Fruit fly (Drosophila melanogaster) whole organism: ENCODE data around the gene CG32243.

ENCODE experiments used
- CG8478 ChIP-seq: fragments of >200 bp; optimal IDR thresholded peaks from 2 replicates; lab custom pipeline; 2018; ENCODE audit warnings: inconsistent platforms
- Dll ChIP-seq: fragments of >200 bp; optimal IDR thresholded peaks from 2 replicates; lab custom pipeline; 2017
- EcR ChIP-seq, 2 experiments: fragments of >200 bp; optimal IDR thresholded peaks; 2 replicates each; lab custom pipeline; 2017; ENCODE audit warnings: missing biosample characterization in 2 of 2, missing genetic modification characterization in 2 of 2, missing genetic modification reagents in 2 of 2
- pan ChIP-seq: fragments of >200 bp; optimal IDR thresholded peaks from 2 replicates; lab custom pipeline; 2017
- psq ChIP-seq: fragments of >200 bp; optimal IDR thresholded peaks from 2 replicates; lab custom pipeline; 2017
- usp ChIP-seq: fragments of >200 bp; optimal IDR thresholded peaks from 2 replicates; lab custom pipeline; 2017; ENCODE audit warnings: missing biosample characterization, missing genetic modification characterization, mixed read lengths

Gene CG32243

DNA sequence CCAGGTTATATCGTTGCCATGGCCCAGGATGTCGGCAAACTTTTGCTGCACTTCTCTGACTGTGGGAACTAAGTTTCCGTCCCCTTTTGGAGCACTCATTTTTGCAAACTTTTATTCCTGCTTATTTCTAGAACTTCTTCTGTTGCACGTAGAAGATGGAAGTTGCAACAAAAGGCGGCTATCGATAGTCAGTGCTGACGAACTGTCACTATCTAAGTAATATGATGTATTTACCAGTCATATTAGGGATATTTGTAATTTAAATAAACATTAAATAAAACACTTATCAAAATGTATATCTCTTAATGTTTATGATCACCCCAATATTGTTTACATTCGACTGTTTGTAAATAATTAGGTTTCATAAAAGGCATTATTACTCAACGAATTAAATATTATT is at the start of gene CG32243:
Gene CG32243 (minus strand): TSS at position 175 of the 400 bp plus-strand sequence.
- TF ChIP-seq EcR (GFP tag; optimal IDR thresholded peaks at IDR 0.05; lab: Kevin White, UChicago) (no peak), CG8478 (lab: Kevin White, UChicago) (no peak), Dll (lab: Kevin White, UChicago) (no peak), psq (no peak), usp (no peak)

DNA sequence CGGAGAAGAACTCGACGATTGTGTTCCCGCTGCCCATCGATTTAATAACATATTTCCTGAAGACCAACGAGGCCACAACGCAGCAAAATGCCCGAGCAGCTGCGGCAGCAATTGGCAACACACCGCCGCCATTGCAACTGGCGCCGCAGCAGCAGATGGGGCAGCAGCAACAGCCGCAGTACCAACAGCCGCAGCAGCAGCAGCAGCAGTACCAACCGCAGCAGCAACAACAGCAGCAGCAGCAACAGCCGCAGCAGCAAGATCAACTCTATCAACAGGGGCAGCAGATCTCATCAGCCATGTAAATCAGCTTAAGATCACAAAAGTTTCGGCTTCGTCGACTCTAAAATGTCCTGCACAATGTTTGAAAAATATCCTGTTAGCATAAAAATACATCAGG is 49.0 kb upstream of the CG32243 start:
- no peak for TF ChIP-seq EcR (GFP tag; optimal IDR thresholded peaks at IDR 0.05; lab: Kevin White, UChicago)
- no peak for TF ChIP-seq psq
- TF ChIP-seq pan (lab: Kevin White, UChicago) = no peak
- TF ChIP-seq CG8478 (lab: Kevin White, UChicago) = no peak

DNA sequence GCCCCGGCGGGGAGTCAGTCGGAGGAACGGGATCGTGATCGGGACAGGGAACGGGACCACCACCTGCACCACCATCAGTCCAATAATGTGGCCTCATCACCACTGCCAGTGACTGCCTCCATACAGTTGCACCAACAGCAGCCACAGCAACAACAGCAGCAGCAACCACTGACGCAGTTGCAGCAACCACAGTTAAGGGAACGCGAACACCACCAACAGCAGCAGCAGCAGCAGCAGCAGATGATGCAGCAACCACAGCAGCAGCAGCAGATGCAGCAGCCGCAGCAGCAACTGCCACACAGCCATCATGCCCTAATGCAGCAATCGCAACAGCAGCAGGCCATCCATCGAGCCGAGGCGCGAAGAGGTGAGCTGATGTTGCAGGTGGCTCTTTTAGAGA is 34.3 kb upstream of the CG32243 start:
- TF ChIP-seq CG8478 (lab: Kevin White, UChicago) = no peak
- TF ChIP-seq Dll (lab: Kevin White, UChicago) = no peak
- no peak for TF ChIP-seq pan (lab: Kevin White, UChicago)
- TF ChIP-seq usp = no peak
- TF ChIP-seq EcR (GFP tag; optimal IDR thresholded peaks at IDR 0.05; lab: Kevin White, UChicago) = no peak
- TF ChIP-seq psq = no peak

DNA sequence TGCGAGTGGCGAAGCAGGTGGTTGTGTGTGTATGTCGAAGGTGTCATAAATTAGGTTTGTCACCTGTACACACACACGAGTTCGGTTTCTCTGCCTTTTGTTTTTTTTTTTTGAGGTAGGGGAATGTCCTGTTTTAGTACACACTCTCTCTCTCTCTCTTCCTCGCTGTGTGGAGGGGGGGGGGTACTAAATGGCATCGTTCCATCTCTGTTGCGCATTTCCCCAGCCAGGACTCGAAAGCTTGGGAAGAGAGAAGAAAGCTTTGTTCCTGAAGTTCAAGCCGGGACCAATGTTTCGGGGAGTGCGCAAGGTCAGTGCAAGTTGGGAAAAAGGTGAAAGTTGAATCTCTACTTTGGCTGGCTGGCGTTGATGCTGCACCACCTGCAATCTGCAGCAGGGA is 33.4 kb upstream of the CG32243 start:
- no peak for TF ChIP-seq usp
- TF ChIP-seq EcR (GFP tag; optimal IDR thresholded peaks at IDR 0.05; lab: Kevin White, UChicago) = no peak
- TF ChIP-seq CG8478 (lab: Kevin White, UChicago) = no peak
- TF ChIP-seq Dll (lab: Kevin White, UChicago) = no peak
- TF ChIP-seq pan (lab: Kevin White, UChicago) = no peak
- TF ChIP-seq psq = no peak

DNA sequence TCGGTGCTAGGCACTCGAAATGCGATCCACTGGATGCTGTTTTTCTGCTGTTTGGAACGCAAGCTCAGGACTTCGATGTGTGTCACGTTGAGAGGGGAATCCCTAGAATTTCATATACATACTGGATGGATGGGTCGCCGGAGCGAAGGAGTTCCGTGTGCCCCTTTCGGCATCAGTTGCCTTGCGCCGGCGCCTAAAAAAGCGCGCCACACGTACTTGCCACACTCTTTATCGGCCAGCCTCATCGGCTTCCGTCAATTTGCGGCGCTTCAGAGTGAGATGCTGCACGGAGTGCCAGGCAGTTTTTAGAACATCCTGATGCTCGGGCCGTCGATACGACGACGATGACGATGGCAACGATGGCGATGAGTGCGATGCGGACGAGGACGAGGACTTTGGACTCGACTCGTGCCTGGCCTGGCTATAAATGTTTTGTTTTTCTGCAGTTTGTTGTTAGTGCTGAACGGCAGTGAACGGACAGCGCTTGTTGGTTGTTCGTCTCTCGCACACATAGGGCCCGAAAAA is 15.8 kb upstream of the CG32243 start:
- TF ChIP-seq EcR (GFP tag; optimal IDR thresholded peaks at IDR 0.05; lab: Kevin White, UChicago) = no peak
- no peak for TF ChIP-seq usp
- TF ChIP-seq pan (lab: Kevin White, UChicago) = no peak

DNA sequence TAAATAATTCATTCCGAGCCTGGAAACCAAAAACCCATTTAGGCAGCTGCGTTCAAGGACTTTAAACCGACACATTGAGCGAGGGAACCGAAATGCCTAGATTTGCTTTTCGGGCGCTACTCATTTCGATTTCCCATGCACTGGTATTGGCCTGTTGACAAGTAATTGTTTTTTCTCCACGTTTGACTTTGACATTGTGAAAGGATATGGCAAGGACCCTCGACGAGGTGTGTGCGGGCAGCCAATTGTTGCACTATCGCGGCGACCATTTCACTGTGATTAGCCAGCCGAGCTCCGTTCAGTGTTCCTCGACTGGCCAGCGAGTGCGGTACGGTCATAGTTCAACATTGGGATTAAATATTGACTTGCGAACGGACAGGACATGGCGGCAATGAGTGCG is 14.7 kb upstream of the CG32243 start, which contains the start of gene CG42540:
Gene CG42540 (plus strand): TSS at position 301 of the 400 bp plus-strand sequence.
- TF ChIP-seq psq (no peak), usp (no peak), CG8478 (lab: Kevin White, UChicago) (no peak), Dll (lab: Kevin White, UChicago) (no peak), pan (lab: Kevin White, UChicago) (no peak), EcR (GFP tag; optimal IDR thresholded peaks at IDR 0.05; lab: Kevin White, UChicago) (no peak)

DNA sequence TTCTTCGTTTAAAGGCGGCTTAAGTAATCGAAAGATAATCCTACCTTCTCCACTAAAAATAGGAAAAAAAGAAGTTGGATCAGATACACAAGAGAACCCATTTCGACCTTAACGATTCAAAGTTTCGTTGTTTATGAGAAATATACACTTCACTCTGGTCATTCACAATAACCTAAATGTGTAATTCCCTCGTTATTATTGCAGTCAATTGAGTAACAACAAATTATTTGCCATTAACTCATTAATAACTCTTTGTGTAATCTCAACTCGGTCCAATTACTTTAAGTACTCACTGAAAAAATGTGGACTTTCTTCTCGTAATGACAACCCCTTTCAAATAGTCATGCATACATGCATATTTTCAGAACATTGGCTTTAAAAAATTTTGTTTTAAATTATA is 14.1 kb upstream of the CG32243 start, which contains the start of gene CG33777:
Gene CG33777 (minus strand): TSS at position 101 of the 400 bp plus-strand sequence.
- no peak for TF ChIP-seq usp
- no peak for TF ChIP-seq EcR (GFP tag; optimal IDR thresholded peaks at IDR 0.05; lab: Kevin White, UChicago)
- no peak for TF ChIP-seq psq
- no peak for TF ChIP-seq CG8478 (lab: Kevin White, UChicago)
- no peak for TF ChIP-seq pan (lab: Kevin White, UChicago)
- TF ChIP-seq Dll (lab: Kevin White, UChicago) = no peak

DNA sequence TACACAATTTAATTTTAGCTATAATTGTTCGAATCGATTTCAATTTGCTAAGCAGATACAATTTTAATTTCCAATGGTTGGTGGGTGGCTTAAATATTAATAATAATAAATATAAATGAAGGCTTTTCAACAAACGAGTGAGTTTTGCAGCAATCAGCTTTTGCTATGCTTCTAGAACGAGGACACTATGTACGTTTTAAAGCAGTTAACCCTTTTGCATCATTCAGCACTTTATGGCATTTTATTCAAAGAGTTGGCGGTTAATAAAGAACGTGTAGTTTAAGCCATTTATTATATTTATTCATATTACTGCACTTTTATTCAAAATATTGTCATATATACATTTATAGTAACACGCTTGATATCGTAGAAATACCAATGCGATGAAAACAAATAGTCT is 13.2 kb upstream of the CG32243 start:
- no peak for TF ChIP-seq psq
- TF ChIP-seq Dll (lab: Kevin White, UChicago) = no peak
- TF ChIP-seq EcR (GFP tag; optimal IDR thresholded peaks at IDR 0.05; lab: Kevin White, UChicago) = no peak
- no peak for TF ChIP-seq pan (lab: Kevin White, UChicago)

DNA sequence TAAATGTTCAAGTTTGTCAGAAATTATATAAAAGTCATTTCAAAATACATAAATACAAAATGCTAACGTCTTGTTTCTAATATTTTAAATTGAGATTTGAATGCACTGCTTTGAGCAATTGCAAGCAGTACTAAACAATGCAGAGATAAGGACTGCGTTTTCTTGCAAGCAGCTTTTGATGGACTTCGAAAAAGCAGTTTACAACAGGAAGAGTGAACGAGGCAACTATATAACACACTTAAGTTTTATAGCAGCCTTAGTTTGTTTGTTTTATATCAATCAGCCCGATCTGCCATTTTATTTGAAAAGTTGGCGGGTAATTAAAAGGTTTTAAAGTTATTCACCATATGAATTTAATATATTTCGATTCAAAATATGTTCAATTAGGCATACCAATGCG is 12.4 kb upstream of the CG32243 start:
- TF ChIP-seq psq (no peak), Dll (lab: Kevin White, UChicago) (no peak), EcR (GFP tag; optimal IDR thresholded peaks at IDR 0.05; lab: Kevin White, UChicago) (no peak), CG8478 (lab: Kevin White, UChicago) (no peak), usp (no peak), pan (lab: Kevin White, UChicago) (no peak)

DNA sequence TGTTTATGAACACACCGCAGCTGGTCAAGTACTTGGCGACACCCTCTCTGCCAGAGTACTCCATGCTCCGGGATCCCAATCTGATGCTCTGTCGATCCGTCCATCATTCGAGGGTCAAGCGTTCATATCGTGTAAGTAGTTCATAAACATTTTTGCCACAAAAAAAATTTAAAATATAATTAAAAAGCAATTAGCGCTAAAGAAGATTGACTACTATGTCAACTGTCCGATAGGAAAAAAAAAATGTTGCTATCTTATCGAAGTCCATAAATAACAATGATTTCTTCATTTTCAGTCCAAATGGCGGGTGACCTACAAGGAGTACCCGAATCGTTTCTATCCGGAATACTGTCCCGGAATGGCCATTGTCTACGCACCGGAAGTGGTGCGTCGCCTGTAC is 10.8 kb upstream of the CG32243 start:
- TF ChIP-seq pan (lab: Kevin White, UChicago) = no peak
- TF ChIP-seq Dll (lab: Kevin White, UChicago) = no peak
- TF ChIP-seq psq = no peak

DNA sequence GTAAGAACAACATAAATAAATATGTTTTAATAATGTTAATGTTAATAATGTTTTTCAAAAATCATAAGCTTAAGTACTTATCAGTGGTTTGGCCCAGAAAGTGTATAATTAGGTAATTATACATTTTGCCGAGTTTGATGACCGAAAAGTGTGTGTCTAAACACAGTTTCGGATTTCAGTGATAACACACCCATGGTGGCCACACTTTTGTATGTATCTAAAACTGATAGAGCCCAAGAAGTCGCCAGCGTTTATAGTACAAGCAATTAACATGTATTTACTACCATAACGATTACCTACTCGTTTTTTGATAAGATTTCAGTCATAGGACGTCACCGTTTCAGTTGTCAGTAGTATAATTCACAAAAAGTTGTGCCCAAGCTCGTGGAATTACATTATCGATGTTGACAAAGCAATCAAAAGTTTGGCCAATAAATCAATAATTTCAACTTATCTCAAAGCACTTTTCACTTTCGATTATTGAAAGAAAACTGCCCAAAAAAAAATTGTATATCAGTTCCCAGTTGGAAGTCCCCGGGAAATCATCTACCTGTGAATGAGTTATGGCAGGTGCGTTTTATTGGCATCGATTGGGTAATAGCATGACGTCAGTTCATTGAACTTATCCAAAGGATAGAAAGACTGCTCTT is 9.2 kb upstream of the CG32243 start:
- TF ChIP-seq CG8478 (lab: Kevin White, UChicago) (no peak), EcR (GFP tag; optimal IDR thresholded peaks at IDR 0.05; lab: Kevin White, UChicago) (no peak), usp (no peak), pan (lab: Kevin White, UChicago) (no peak), psq (no peak), Dll (lab: Kevin White, UChicago) (no peak)

DNA sequence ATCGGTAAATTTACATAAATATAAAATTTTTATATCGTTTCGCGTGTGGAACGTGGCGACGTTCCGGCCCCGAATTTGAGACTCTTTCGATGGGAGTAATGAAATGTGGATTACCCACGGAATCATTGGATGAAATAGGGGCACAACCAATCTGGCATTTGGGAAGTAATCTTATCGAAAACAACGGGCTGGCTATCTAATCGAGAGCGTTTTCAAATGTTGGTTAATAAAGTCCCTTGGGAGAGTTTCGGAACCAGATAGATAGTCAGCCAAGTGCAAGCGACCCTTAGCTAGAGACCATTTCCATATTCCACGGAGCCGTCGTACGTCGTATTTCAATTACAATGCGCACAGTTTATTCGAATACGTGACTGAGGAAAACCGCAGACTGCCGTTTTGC is 8.3 kb upstream of the CG32243 start:
- no peak for TF ChIP-seq EcR (GFP tag; optimal IDR thresholded peaks at IDR 0.05; lab: Kevin White, UChicago)
- TF ChIP-seq Dll (lab: Kevin White, UChicago) = no peak
- no peak for TF ChIP-seq CG8478 (lab: Kevin White, UChicago)
- no peak for TF ChIP-seq usp
- no peak for TF ChIP-seq psq
- TF ChIP-seq pan (lab: Kevin White, UChicago) = no peak

DNA sequence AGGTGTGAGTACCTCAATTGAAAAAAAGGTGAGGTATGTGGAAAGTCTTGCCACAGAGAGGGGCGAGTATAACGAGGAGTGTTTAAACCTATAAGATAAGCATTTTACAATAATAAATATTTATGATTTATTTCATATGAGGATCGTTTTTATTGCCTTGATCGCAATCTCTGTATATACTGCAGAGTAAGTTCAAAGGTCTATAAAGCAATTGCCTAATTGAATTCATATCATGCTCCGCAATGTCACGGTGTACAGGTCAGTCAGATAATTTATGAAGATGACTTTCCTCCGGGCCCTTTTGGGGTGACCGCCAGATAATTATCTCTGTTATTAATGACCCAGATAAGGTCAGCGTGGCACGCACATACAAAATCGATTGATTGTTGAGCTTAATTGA is 7.3 kb upstream of the CG32243 start:
- TF ChIP-seq Dll (lab: Kevin White, UChicago) (no peak), usp (no peak), CG8478 (lab: Kevin White, UChicago) (no peak), psq (no peak), pan (lab: Kevin White, UChicago) (no peak), EcR (GFP tag; optimal IDR thresholded peaks at IDR 0.05; lab: Kevin White, UChicago) (no peak)
